Worm (Caenorhabditis elegans) whole organism, late embryonic: ENCODE results near the gene Y54G2A.37.

Experiments
- lim-6 ChIP-seq: sonication (generic microtip); optimal IDR thresholded peaks from 2 replicates; lab custom pipeline; 2016; ENCODE audit warnings: missing genetic modification characterization, missing compliant biosample characterization
- syd-9 ChIP-seq: sonication (generic microtip); optimal IDR thresholded peaks from 2 replicates; lab custom pipeline; 2016; ENCODE audit warnings: mild to moderate bottlenecking, missing genetic modification characterization, moderate library complexity, missing compliant biosample characterization
- ztf-16 ChIP-seq: sonication (generic microtip); optimal IDR thresholded peaks from 2 replicates; lab custom pipeline; 2017; ENCODE audit warnings: missing genetic modification characterization, missing compliant biosample characterization

ce11 chrIV:2817038-2817437, 3.5 kb upstream of the Y54G2A.37 start:
- TF ChIP-seq syd-9 (tag; lab: Kevin White, UChicago) (no peak), ztf-16 (tag; lab: Kevin White, UChicago) (no peak), lim-6 (no peak)
